Worm (Caenorhabditis elegans) whole organism, midembryonic: Measurements from ENCODE around the gene M03C11.9.

ENCODE experiments used
- med-1 ChIP-seq: sonication (generic microtip); optimal IDR thresholded peaks from 2 replicates; lab custom pipeline; 2017; ENCODE audit warnings: missing genetic modification characterization, mild to moderate bottlenecking, missing compliant biosample characterization, antibody characterized with exemption, missing genetic modification reagents; ENCODE audit not compliant: insufficient read depth
- ref-1 ChIP-seq: fragments of 200-800 bp; sonication (Bioruptor generic); conservative IDR thresholded peaks from 2 replicates; pipeline ENCODE4 v1.3.6; 2022; ENCODE audit warnings: missing genetic modification reagents, missing genetic modification characterization, missing compliant biosample characterization
- tab-1 ChIP-seq: fragments of 200-800 bp; sonication (Bioruptor generic); IDR thresholded peaks from 2 replicates; pipeline ENCODE4 v1.3.6; 2022; ENCODE audit warnings: missing genetic modification characterization, missing compliant biosample characterization
- ztf-23 ChIP-seq: fragments of 200-800 bp; sonication (Bioruptor generic); IDR thresholded peaks from 2 replicates; pipeline ENCODE4 v1.3.6; 2022; ENCODE audit warnings: missing genetic modification reagents, missing genetic modification characterization, missing compliant biosample characterization

- no peak for TF ChIP-seq tab-1
- no peak for TF ChIP-seq ref-1 (GFP tag; lab: Robert Waterston, UW)
- TF ChIP-seq med-1 (GFP tag; lab: Kevin White, UChicago) = no peak
- TF ChIP-seq ztf-23 (GFP tag; lab: Robert Waterston, UW) = no peak
Observed at ce11 chrIII:10427882-10428281, 36.4 kb upstream of the M03C11.9 start, which contains the start of gene prp-3.
